Worm (Caenorhabditis elegans): ENCODE results near the gene ptp-8.
A peak's percentile ranks its signal among the peaks of the same experiment; 100 is the strongest.

Gene ptp-8

DNA sequence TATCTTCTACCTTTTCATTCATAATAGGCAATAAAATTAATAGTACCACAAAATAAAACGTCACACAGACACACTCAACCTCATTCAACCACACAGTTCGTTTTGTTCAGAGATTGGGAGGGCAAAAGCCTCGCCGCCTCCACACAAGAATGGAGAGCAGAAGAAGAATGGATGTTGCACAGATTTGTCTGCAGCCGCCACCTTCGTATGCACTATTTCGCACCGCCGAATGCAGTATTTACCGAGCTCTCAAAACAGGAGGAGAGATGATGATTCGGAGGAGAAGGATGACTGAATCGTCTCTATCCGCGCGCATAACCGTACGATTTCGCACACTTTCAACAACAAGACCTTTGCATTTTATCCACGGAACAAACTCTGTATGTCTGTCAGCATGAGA is 15.7 kb downstream of the ptp-8 start:
- TF ChIP-seq ceh-36 (tag; optimal IDR thresholded peaks at IDR 0.05) (no peak), hmg-4 (GFP tag; optimal IDR thresholded peaks at IDR 0.05) (no peak), ama-1 (optimal IDR thresholded peaks at IDR 0.05) (no peak), tbx-11 (GFP tag; IDR thresholded peaks at IDR 0.05) (no peak), scrt-1 (GFP tag; IDR thresholded peaks at IDR 0.05) (no peak), B0310.2 (tag; optimal IDR thresholded peaks at IDR 0.05) (no peak), aly-1 (tag; optimal IDR thresholded peaks at IDR 0.05) (no peak), tbx-37 (GFP tag; conservative IDR thresholded peaks at IDR 0.05) (no peak), hnd-1 (tag; optimal IDR thresholded peaks at IDR 0.05) (no peak), pes-1 (GFP tag; IDR thresholded peaks at IDR 0.05) (no peak), ets-7 (tag; optimal IDR thresholded peaks at IDR 0.05) (no peak), ceh-13 (GFP tag; optimal IDR thresholded peaks at IDR 0.05) (no peak), tra-4 (tag; optimal IDR thresholded peaks at IDR 0.05) (no peak), sea-1 (GFP tag; conservative IDR thresholded peaks at IDR 0.05) (no peak), hmbx-1 (tag; optimal IDR thresholded peaks at IDR 0.05) (no peak)

DNA sequence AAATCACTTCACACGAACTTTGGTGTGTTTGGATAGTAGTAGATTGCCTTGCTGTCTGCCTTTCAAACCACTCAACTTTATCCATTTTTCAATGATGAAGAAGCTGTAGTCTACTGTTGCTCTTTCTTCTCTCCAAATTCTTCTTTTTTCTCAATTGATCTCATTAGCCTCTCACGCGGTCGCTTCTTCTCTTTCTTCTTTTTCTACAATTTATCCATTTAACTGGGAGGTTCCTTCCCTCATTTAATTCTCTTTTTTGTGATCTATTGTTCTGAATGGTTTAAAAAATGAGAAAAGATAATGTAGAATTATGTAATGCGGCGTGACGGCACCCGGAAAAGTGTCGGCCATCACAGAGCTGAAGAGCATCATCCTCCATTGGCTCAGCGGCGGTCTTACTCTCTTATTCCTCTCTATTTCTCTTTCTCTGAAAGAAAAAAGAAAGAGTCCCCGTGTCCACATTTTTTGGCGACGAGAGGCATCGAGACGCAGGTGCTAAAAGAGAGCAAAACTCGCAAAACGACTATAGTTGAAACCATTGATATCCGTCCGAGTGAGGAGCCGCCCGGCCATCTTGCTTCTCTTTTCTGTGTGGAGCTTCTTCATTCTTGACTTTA is 18.8 kb downstream of the ptp-8 start:
- TF ChIP-seq tbx-37 (GFP tag; conservative IDR thresholded peaks at IDR 0.05) (no peak), ceh-13 (GFP tag; optimal IDR thresholded peaks at IDR 0.05) (no peak), hnd-1 (tag; optimal IDR thresholded peaks at IDR 0.05) (no peak), ceh-36 (tag; optimal IDR thresholded peaks at IDR 0.05) (no peak), scrt-1 (GFP tag; IDR thresholded peaks at IDR 0.05) (no peak), hmbx-1 (tag; optimal IDR thresholded peaks at IDR 0.05) (no peak), ets-7 (tag; optimal IDR thresholded peaks at IDR 0.05) (no peak), tra-4 (tag; optimal IDR thresholded peaks at IDR 0.05) (no peak), B0310.2 (tag; optimal IDR thresholded peaks at IDR 0.05) (no peak), sea-1 (GFP tag; conservative IDR thresholded peaks at IDR 0.05) (no peak), tbx-11 (GFP tag; IDR thresholded peaks at IDR 0.05) (no peak), flt-1 (GFP tag; IDR thresholded peaks at IDR 0.05) (no peak)

DNA sequence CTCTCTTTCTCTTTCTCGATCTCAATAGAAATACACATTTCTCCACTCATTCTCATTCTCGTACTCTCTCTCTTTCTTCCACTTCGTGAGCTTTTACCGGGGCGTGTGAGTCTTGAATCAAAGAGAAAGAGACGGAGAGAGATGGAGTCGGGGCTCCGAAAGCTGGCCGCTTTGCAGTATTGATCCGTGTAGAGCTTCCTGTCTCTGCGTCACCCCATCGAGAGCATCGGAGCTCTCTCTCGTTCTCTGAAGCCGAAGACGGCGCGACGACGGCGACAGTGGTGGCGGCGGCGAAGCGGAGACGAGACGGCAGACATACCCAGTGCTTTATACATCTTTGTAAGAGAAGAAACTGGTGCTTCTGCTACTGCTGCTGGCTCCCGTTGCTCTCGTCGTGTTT is 20.2 kb downstream of the ptp-8 start:
- TF ChIP-seq tra-4 (tag; optimal IDR thresholded peaks at IDR 0.05) = no peak
- TF ChIP-seq hmg-4 (GFP tag; optimal IDR thresholded peaks at IDR 0.05) = peak; percentile 62

DNA sequence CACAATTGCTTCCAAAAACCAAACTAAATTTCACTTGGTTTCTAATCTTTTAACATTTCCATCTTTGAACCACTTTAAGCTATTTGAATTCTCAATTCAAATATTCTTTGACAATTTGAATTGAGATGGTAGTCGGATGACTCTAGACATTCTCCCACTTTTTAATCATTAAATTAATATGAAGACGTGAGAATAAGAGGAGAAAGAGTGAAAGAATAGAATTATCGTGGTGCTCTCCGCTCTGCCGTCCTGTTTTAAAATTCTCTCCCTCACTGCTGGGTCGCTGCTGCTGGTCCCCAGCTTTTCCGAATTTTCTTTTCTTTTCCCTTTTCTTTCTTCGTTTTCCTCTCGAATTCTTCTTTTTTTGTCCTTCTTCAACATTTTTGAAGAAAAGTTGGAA is 21.6 kb downstream of the ptp-8 start:
- TF ChIP-seq ets-7 (tag; optimal IDR thresholded peaks at IDR 0.05) = no peak
- TF ChIP-seq hnd-1 (tag; optimal IDR thresholded peaks at IDR 0.05) = no peak
- TF ChIP-seq ama-1 (optimal IDR thresholded peaks at IDR 0.05) = no peak
- no peak for TF ChIP-seq tbx-37 (GFP tag; conservative IDR thresholded peaks at IDR 0.05)
- TF ChIP-seq F13C5.2 (tag; optimal IDR thresholded peaks at IDR 0.05) = no peak

DNA sequence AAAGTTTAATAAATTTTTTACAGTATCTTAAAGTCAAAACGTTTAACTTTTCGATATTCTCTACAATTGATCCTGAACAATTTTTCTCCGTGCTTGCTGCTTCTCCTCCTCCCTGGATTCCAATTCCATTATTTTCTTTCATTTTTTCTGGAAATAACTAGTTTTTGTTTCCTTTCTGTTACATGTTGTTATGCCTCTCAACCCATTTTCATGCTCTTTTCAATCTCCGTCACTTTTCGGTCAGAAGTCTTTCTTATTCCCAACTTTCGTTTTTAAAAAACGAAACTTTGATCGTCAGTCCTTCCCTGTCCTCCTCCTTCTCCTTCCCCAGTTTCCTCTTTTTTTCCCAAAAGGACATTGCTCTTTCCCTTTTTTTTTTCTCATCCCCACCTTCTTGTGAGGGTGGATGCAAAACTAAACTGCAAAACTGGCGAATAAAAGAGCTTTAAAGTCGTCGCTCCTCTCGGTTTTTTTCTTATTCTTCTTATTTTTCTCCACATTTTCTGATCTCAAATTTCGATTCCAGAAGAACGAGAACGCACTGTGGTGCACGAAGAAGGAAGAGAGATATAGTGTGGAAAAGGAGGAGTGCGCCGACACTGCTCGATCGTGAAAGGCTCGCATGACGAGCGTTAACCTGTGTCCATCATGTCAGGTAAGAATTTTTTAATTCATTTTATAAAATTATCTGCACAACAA is 23.2 kb downstream of the ptp-8 start, which contains the start of the genes C48A7.16 and egl-19:
Gene C48A7.16 (plus strand): TSS at position 544 of the 699 bp plus-strand sequence.
Gene egl-19 (plus strand): TSS at position 649 of the 699 bp plus-strand sequence.
- TF ChIP-seq hnd-1 (tag; optimal IDR thresholded peaks at IDR 0.05) (no peak), sea-1 (GFP tag; conservative IDR thresholded peaks at IDR 0.05) (no peak), ceh-36 (tag; optimal IDR thresholded peaks at IDR 0.05) (no peak)

DNA sequence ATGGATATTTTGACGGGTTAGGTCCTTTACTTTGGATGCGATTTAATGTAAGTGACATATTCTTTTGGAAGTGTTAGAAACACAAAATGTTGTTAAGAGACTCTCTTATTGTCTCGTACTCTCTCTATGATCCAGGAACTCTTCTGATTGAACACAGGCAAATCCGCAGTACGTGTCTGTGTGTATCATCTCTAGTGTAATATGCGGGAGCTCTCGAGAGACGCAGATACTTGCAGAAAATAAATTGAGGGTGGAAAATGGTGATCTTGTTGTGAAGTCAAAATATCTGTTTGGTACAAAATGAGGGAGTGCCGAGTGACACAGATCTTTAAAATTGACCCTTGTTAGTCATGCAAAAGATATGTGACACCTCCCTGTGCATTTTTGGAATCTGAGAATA is 24.8 kb downstream of the ptp-8 start:
- TF ChIP-seq scrt-1 (GFP tag; IDR thresholded peaks at IDR 0.05) (no peak), hmg-4 (GFP tag; optimal IDR thresholded peaks at IDR 0.05) (no peak), B0310.2 (tag; optimal IDR thresholded peaks at IDR 0.05) (no peak), pes-1 (GFP tag; IDR thresholded peaks at IDR 0.05) (no peak), hmbx-1 (tag; optimal IDR thresholded peaks at IDR 0.05) (no peak), tbx-37 (GFP tag; conservative IDR thresholded peaks at IDR 0.05) (no peak), ceh-13 (GFP tag; optimal IDR thresholded peaks at IDR 0.05) (no peak), aly-1 (tag; optimal IDR thresholded peaks at IDR 0.05) (no peak), ama-1 (optimal IDR thresholded peaks at IDR 0.05) (no peak), tra-4 (tag; optimal IDR thresholded peaks at IDR 0.05) (no peak), ceh-36 (tag; optimal IDR thresholded peaks at IDR 0.05) (no peak), sea-1 (GFP tag; conservative IDR thresholded peaks at IDR 0.05) (no peak), ets-7 (tag; optimal IDR thresholded peaks at IDR 0.05) (no peak), tbx-11 (GFP tag; IDR thresholded peaks at IDR 0.05) (no peak), F13C5.2 (tag; optimal IDR thresholded peaks at IDR 0.05) (no peak), flt-1 (GFP tag; IDR thresholded peaks at IDR 0.05) (no peak), hnd-1 (tag; optimal IDR thresholded peaks at IDR 0.05) (no peak)

DNA sequence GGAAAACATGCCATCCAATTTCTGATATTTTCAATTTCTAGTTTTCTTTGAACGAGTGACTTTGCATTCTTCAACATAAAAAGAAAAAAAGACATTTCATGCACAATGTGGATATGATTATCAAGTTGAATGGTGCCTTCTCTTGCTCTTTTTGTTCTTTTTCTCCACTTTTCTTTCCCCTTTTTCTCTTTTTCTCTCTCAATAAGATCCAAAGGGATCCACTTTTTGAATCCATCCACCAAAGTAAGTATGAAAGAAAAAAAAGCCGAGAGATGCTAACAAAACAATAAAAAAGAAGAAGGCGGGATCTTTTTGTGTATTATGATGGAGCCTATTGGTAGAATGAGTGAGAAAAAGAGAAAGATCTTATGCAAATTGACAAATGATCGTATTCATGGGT is 25.4 kb downstream of the ptp-8 start:
- TF ChIP-seq ama-1 (optimal IDR thresholded peaks at IDR 0.05) (no peak), ceh-36 (tag; optimal IDR thresholded peaks at IDR 0.05) (no peak), tra-4 (tag; optimal IDR thresholded peaks at IDR 0.05) (no peak), flt-1 (GFP tag; IDR thresholded peaks at IDR 0.05) (no peak), tbx-37 (GFP tag; conservative IDR thresholded peaks at IDR 0.05) (no peak), ets-7 (tag; optimal IDR thresholded peaks at IDR 0.05) (no peak), ceh-13 (GFP tag; optimal IDR thresholded peaks at IDR 0.05) (no peak), hmg-4 (GFP tag; optimal IDR thresholded peaks at IDR 0.05) (no peak), hnd-1 (tag; optimal IDR thresholded peaks at IDR 0.05) (no peak), hmbx-1 (tag; optimal IDR thresholded peaks at IDR 0.05) (no peak), F13C5.2 (tag; optimal IDR thresholded peaks at IDR 0.05) (no peak), tbx-11 (GFP tag; IDR thresholded peaks at IDR 0.05) (no peak), B0310.2 (tag; optimal IDR thresholded peaks at IDR 0.05) (no peak), scrt-1 (GFP tag; IDR thresholded peaks at IDR 0.05) (no peak), sea-1 (GFP tag; conservative IDR thresholded peaks at IDR 0.05) (no peak)

DNA sequence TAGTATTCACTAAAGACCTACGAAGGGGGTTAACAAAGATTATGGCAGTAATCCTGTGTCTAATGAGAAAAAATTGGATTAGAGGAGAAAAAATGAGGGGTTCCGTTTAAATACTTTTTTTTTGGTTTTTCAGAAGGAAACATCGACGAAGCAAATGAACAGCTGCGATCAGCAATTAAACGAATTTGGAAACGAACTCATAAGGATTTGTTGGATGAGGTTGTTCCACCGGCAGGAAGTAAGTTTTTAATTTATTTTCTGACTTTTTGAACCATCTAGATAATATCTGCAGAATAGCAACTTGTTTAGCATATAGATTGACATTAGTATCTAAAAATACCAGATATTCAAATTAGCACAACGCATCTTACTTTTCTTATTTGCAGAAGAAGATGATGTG is 31.7 kb downstream of the ptp-8 start:
- TF ChIP-seq flt-1 (GFP tag; IDR thresholded peaks at IDR 0.05) (no peak), ama-1 (optimal IDR thresholded peaks at IDR 0.05) (no peak), F13C5.2 (tag; optimal IDR thresholded peaks at IDR 0.05) (no peak), hmg-4 (GFP tag; optimal IDR thresholded peaks at IDR 0.05) (no peak), scrt-1 (GFP tag; IDR thresholded peaks at IDR 0.05) (no peak), ets-7 (tag; optimal IDR thresholded peaks at IDR 0.05) (no peak), ceh-13 (GFP tag; optimal IDR thresholded peaks at IDR 0.05) (no peak), hmbx-1 (tag; optimal IDR thresholded peaks at IDR 0.05) (no peak), ceh-36 (tag; optimal IDR thresholded peaks at IDR 0.05) (no peak)
